Worm (Caenorhabditis elegans) whole organism, young adult: ENCODE data around the gene ten-1.

ENCODE experiments used
- B0261.1 ChIP-seq: sonication (generic microtip); optimal IDR thresholded peaks from 2 replicates; lab custom pipeline; 2016; ENCODE audit warnings: mild to moderate bottlenecking, missing genetic modification characterization, moderate library complexity, missing compliant biosample characterization
- F23B12.7 ChIP-seq: sonication (generic microtip); optimal IDR thresholded peaks from 2 replicates; lab custom pipeline; 2017; ENCODE audit warnings: missing genetic modification characterization, mild to moderate bottlenecking, missing compliant biosample characterization, antibody characterized with exemption, moderate library complexity; ENCODE audit not compliant: insufficient read depth
- F39B2.1 ChIP-seq: fragments of 200-800 bp; sonication (Bioruptor generic); IDR thresholded peaks from 2 replicates; pipeline ENCODE4 v1.3.6; 2022; ENCODE audit warnings: missing genetic modification reagents, missing genetic modification characterization, missing compliant biosample characterization
- F49E8.2 ChIP-seq: sonication (generic microtip); optimal IDR thresholded peaks from 3 replicates; lab custom pipeline; 2017; ENCODE audit warnings: missing genetic modification characterization, mild to moderate bottlenecking, missing compliant biosample characterization, antibody characterized with exemption, moderate library complexity; ENCODE audit not compliant: insufficient read depth
- F55B11.4 ChIP-seq: sonication (generic microtip); optimal IDR thresholded peaks from 2 replicates; lab custom pipeline; 2016; ENCODE audit warnings: missing compliant biosample characterization, missing genetic modification characterization, borderline replicate concordance; ENCODE audit not compliant: insufficient read depth
- K11D2.4 ChIP-seq: fragments of 200-800 bp; sonication (Bioruptor generic); IDR thresholded peaks from 2 replicates; pipeline ENCODE4 v1.3.6; 2022; ENCODE audit warnings: missing genetic modification reagents, missing genetic modification characterization, missing compliant biosample characterization
- Y53G8AR.9 ChIP-seq: fragments of 200-800 bp; sonication (Bioruptor generic); conservative IDR thresholded peaks from 2 replicates; pipeline ENCODE4 v1.3.6; 2022; ENCODE audit warnings: missing genetic modification reagents, missing genetic modification characterization, missing compliant biosample characterization
- Y56A3A.18 ChIP-seq: fragments of 200-800 bp; sonication (Bioruptor generic); IDR thresholded peaks from 2 replicates; pipeline ENCODE4 v1.3.6; 2022; ENCODE audit warnings: missing genetic modification reagents, missing genetic modification characterization, missing compliant biosample characterization
- Y95B8A.8 ChIP-seq: fragments of 200-800 bp; sonication (Bioruptor generic); IDR thresholded peaks from 2 replicates; pipeline ENCODE4 v1.3.6; 2022; ENCODE audit warnings: missing genetic modification reagents, missing genetic modification characterization, missing compliant biosample characterization
- akir-1 ChIP-seq: fragments of 200-800 bp; sonication (Bioruptor generic); optimal IDR thresholded peaks from 2 replicates; lab custom pipeline; 2018; ENCODE audit warnings: mild to moderate bottlenecking, missing genetic modification characterization, moderate library complexity, missing compliant biosample characterization
- ama-1 ChIP-seq, 3 experiments: fragments of 150-350 bp in 1 of 3; sonication (generic microtip) in 2 of 3; optimal IDR thresholded peaks; 2 replicates each; lab custom pipeline; 2014 to 2018; ENCODE audit warnings: missing biosample characterization in 2 of 3, missing genetic modification characterization in 2 of 3, missing genetic modification reagents in 2 of 3
- attf-5 ChIP-seq: fragments of 200-800 bp; sonication (Bioruptor generic); optimal IDR thresholded peaks from 2 replicates; lab custom pipeline; 2018; ENCODE audit warnings: mild to moderate bottlenecking, missing genetic modification characterization, missing compliant biosample characterization
- ceh-27 ChIP-seq: fragments of 200-800 bp; sonication (Bioruptor generic); optimal IDR thresholded peaks from 2 replicates; lab custom pipeline; 2018; ENCODE audit warnings: mild to moderate bottlenecking, missing genetic modification characterization, moderate library complexity, missing compliant biosample characterization
- efl-1 ChIP-seq: fragments of 150-350 bp; optimal IDR thresholded peaks from 2 replicates; lab custom pipeline; 2014; ENCODE audit warnings: missing biosample characterization, missing genetic modification reagents, missing genetic modification characterization
- ekl-4 ChIP-seq: fragments of 200-800 bp; sonication (Bioruptor generic); IDR thresholded peaks from 2 replicates; pipeline ENCODE4 v1.3.6; 2022; ENCODE audit warnings: missing genetic modification reagents, missing genetic modification characterization, missing compliant biosample characterization
- hrde-1 ChIP-seq: sonication (generic microtip); optimal IDR thresholded peaks from 2 replicates; lab custom pipeline; 2016; ENCODE audit warnings: missing genetic modification characterization, mild to moderate bottlenecking, missing compliant biosample characterization, moderate library complexity, missing genotype, missing genetic modification reagents, borderline replicate concordance
- lin-35 ChIP-seq, 3 experiments: fragments of 150-350 bp in 2 of 3; sonication (generic microtip) in 1 of 3; optimal IDR thresholded peaks; 2 replicates each; lab custom pipeline; 2014 to 2018; ENCODE audit warnings: missing biosample characterization in 3 of 3, missing genetic modification characterization in 3 of 3, missing genetic modification reagents in 3 of 3
- madf-10 ChIP-seq: sonication (generic microtip); optimal IDR thresholded peaks from 2 replicates; lab custom pipeline; 2016; ENCODE audit warnings: mild to moderate bottlenecking, missing genetic modification characterization, missing compliant biosample characterization
- nhr-27 ChIP-seq: fragments of 200-800 bp; sonication (Bioruptor generic); optimal IDR thresholded peaks from 2 replicates; lab custom pipeline; 2018; ENCODE audit warnings: mild to moderate bottlenecking, missing genetic modification characterization, moderate library complexity, missing compliant biosample characterization
- nhr-80 ChIP-seq: sonication (generic microtip); optimal IDR thresholded peaks from 2 replicates; lab custom pipeline; 2016; ENCODE audit warnings: missing genetic modification characterization, missing compliant biosample characterization
- pha-4 ChIP-seq: fragments of 150-350 bp; sonication (generic microtip); optimal IDR thresholded peaks from 2 replicates; lab custom pipeline; 2014; ENCODE audit warnings: missing biosample characterization, missing genetic modification reagents, missing genetic modification characterization
- sdz-38 ChIP-seq: sonication (generic microtip); optimal IDR thresholded peaks from 2 replicates; lab custom pipeline; 2016; ENCODE audit warnings: missing genotype, missing genetic modification characterization, missing compliant biosample characterization
- snpc-3.4 ChIP-seq: sonication (generic microtip); optimal IDR thresholded peaks from 2 replicates; lab custom pipeline; 2017; ENCODE audit warnings: missing genetic modification characterization, mild to moderate bottlenecking, missing compliant biosample characterization, antibody characterized with exemption, moderate library complexity, missing genotype, missing genetic modification reagents
- snpc-4 ChIP-seq, 5 experiments: fragments of 150-350 bp in 1 of 5; sonication (generic microtip) in 4 of 5; optimal IDR thresholded peaks; 2 replicates each; lab custom pipeline; 2014 to 2018; ENCODE audit warnings: missing genetic modification characterization in 5 of 5, missing biosample characterization in 3 of 5, antibody characterized with exemption in 2 of 5, mild to moderate bottlenecking in 2 of 5, missing compliant biosample characterization in 2 of 5, missing genotype in 2 of 5, moderate library complexity in 2 of 5, missing genetic modification reagents in 1 of 5
- sptf-2 ChIP-seq: fragments of 200-800 bp; sonication (Bioruptor generic); optimal IDR thresholded peaks from 2 replicates; lab custom pipeline; 2018; ENCODE audit warnings: mild to moderate bottlenecking, missing genetic modification characterization, missing compliant biosample characterization
- tlf-1 ChIP-seq: fragments of 200-800 bp; sonication (Bioruptor generic); optimal IDR thresholded peaks from 2 replicates; lab custom pipeline; 2018; ENCODE audit warnings: mild to moderate bottlenecking, missing genetic modification characterization, missing compliant biosample characterization
- ztf-18 ChIP-seq: sonication (generic microtip); optimal IDR thresholded peaks from 2 replicates; lab custom pipeline; 2016; ENCODE audit warnings: missing genotype, mild to moderate bottlenecking, missing genetic modification characterization, missing compliant biosample characterization
- ztf-25 ChIP-seq: fragments of 200-800 bp; sonication (Bioruptor generic); IDR thresholded peaks from 2 replicates; pipeline ENCODE4 v1.3.6; 2022; ENCODE audit warnings: missing genetic modification reagents, missing genetic modification characterization, missing compliant biosample characterization
- ztf-3 ChIP-seq: fragments of 200-800 bp; sonication (Bioruptor generic); optimal IDR thresholded peaks from 2 replicates; lab custom pipeline; 2018; ENCODE audit warnings: mild to moderate bottlenecking, missing genetic modification characterization, missing compliant biosample characterization

Gene ten-1

ce11 chrIII:6871067-6871466, 50.3 kb downstream of the ten-1 start:
- TF ChIP-seq sdz-38 (tag; lab: Kevin White, UChicago) = no peak
- TF ChIP-seq snpc-4 (GFP tag; optimal IDR thresholded peaks at IDR 0.05; lab: Kevin White, UChicago) = no peak
- TF ChIP-seq snpc-4 (tag; optimal IDR thresholded peaks at IDR 0.05; lab: Kevin White, UChicago) = no peak
- TF ChIP-seq B0261.1 (tag; lab: Kevin White, UChicago) = no peak

ce11 chrIII:6871668-6872067, 50.9 kb downstream of the ten-1 start:
- TF ChIP-seq ztf-3 (GFP tag; lab: Kevin White, UChicago) (no peak), ama-1 (optimal IDR thresholded peaks at IDR 0.05; lab: Kevin White, UChicago) (peak; percentile 26), ama-1 (GFP tag; optimal IDR thresholded peaks at IDR 0.05; lab: Kevin White, UChicago) (no peak), lin-35 (GFP tag; optimal IDR thresholded peaks at IDR 0.05; lab: Kevin White, UChicago) (peak in 1 of 3 experiments; percentile 15), ztf-25 (GFP tag; lab: Robert Waterston, UW) (no peak), ztf-18 (tag; lab: Kevin White, UChicago) (no peak), madf-10 (tag; lab: Kevin White, UChicago) (no peak), nhr-80 (tag; lab: Kevin White, UChicago) (no peak), ekl-4 (GFP tag; lab: Robert Waterston, UW) (no peak), snpc-3.4 (tag; lab: Kevin White, UChicago) (no peak), F49E8.2 (tag; lab: Kevin White, UChicago) (no peak), nhr-27 (tag; lab: Kevin White, UChicago) (no peak), attf-5 (GFP tag; lab: Kevin White, UChicago) (no peak)

- TF ChIP-seq sptf-2 (GFP tag; lab: Kevin White, UChicago) = no peak
- peak; percentile 30; the same call in 1 of the 2 replicates for TF ChIP-seq K11D2.4 (GFP tag; lab: Robert Waterston, UW)
- no peak for TF ChIP-seq efl-1 (GFP tag; lab: Kevin White, UChicago)
- TF ChIP-seq F23B12.7 (tag; lab: Kevin White, UChicago) = no peak
These were observed 51.9 kb downstream of the ten-1 start, which contains the start of gene K04C2.3 for ce11 chrIII:6872534-6873150. Gene K04C2.3, plus strand, starts transcription at chrIII:6873089.

- no peak for TF ChIP-seq Y95B8A.8 (GFP tag; lab: Robert Waterston, UW)
- TF ChIP-seq hrde-1 (tag; lab: Kevin White, UChicago) = no peak
- TF ChIP-seq K11D2.4 (GFP tag; lab: Robert Waterston, UW) = peak; percentile 51; the same call in 1 of the 2 replicates
- TF ChIP-seq pha-4 = no peak
- no peak for TF ChIP-seq Y56A3A.18 (GFP tag; lab: Robert Waterston, UW)
- no peak for TF ChIP-seq akir-1 (GFP tag; lab: Kevin White, UChicago)
- peak in 1 of 3 experiments; percentile 10 for TF ChIP-seq lin-35 (GFP tag; optimal IDR thresholded peaks at IDR 0.05; lab: Kevin White, UChicago)
- no peak for TF ChIP-seq ceh-27 (GFP tag; lab: Kevin White, UChicago)
- peak; percentile 46 for TF ChIP-seq ama-1 (optimal IDR thresholded peaks at IDR 0.05; lab: Kevin White, UChicago)
- TF ChIP-seq ama-1 (GFP tag; optimal IDR thresholded peaks at IDR 0.05; lab: Kevin White, UChicago) = no peak
- TF ChIP-seq F55B11.4 (tag; lab: Kevin White, UChicago) = no peak
- peak; percentile 23 for TF ChIP-seq tlf-1 (GFP tag; lab: Kevin White, UChicago)
- no peak for TF ChIP-seq F39B2.1 (GFP tag; lab: Robert Waterston, UW)
- TF ChIP-seq Y53G8AR.9 (GFP tag; lab: Robert Waterston, UW) = no peak
These were observed 53.0 kb downstream of the ten-1 start for ce11 chrIII:6873724-6874123.
